Fruit fly (Drosophila melanogaster): ENCODE data around the gene CG13041.

Gene CG13041

dm6 chr3L:16279987-16280454 lies 39.3 kb downstream of the CG13041 start, which contains the start of gene CG13064:
Gene CG13064, plus strand, starts transcription at chr3L:16280404.
- no peak for TF ChIP-seq noc (tag; optimal IDR thresholded peaks at IDR 0.05)

dm6 chr3L:16279171-16279570 lies 40.2 kb downstream of the CG13041 start, which contains the start of gene CG13050:
Gene CG13050, minus strand, starts transcription at chr3L:16279271.
- TF ChIP-seq noc (tag; optimal IDR thresholded peaks at IDR 0.05), result no peak

- TF ChIP-seq noc (tag; optimal IDR thresholded peaks at IDR 0.05), result no peak
Observed at dm6 chr3L:16277135-16277534, 42.2 kb downstream of the CG13041 start, which contains the start of gene CG13065. Gene CG13065, plus strand, starts transcription at chr3L:16277435.

- no peak for TF ChIP-seq noc (tag; optimal IDR thresholded peaks at IDR 0.05)
Observed at dm6 chr3L:16275391-16276017, 43.8 kb downstream of the CG13041 start.

dm6 chr3L:16272338-16272959 lies 46.9 kb downstream of the CG13041 start, which contains the start of gene CG13066:
Gene CG13066, plus strand, starts transcription at chr3L:16272909.
- TF ChIP-seq noc (tag; optimal IDR thresholded peaks at IDR 0.05), result no peak

DNA sequence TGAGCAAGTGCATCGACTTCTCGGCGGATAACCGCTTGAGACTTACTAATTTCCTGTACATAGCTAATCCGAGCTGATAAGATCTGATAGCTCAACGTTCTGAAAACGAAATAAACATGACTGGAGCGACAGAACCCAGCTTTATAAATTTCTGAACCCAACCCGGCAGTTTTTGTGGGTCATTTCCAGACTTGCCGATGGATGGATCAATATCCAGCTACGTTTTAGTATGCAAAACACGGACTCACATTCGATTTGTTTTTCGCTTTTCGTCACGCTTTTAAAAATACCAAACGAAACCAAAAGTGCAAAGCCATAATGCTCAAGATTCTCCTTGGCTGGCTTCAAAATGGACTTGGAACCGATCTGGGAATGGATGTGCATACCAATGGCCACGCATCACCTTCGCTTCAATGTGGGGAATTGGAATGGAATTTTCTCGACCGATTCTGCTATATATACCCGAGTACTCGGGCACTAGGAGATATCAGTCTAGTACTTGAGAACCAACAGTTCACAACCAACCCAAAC lies 48.5 kb downstream of the CG13041 start, which contains the start of the genes CG34248 and CG13067:
Gene CG34248 (minus strand): TSS at position 101 of the 531 bp plus-strand sequence.
Gene CG13067 (plus strand): TSS at position 481 of the 531 bp plus-strand sequence.
- TF ChIP-seq noc (tag; optimal IDR thresholded peaks at IDR 0.05), result no peak

dm6 chr3L:16269092-16269491 lies 50.2 kb downstream of the CG13041 start, which contains the start of gene CG13068:
Gene CG13068, plus strand, starts transcription at chr3L:16269392.
- TF ChIP-seq noc (tag; optimal IDR thresholded peaks at IDR 0.05), result no peak

All from whole organism, larva.